Fruit fly (Drosophila melanogaster): ENCODE data around the gene Akh.
A peak's percentile ranks its signal among the peaks of the same experiment; 100 is the strongest.

Akh gene

DNA sequence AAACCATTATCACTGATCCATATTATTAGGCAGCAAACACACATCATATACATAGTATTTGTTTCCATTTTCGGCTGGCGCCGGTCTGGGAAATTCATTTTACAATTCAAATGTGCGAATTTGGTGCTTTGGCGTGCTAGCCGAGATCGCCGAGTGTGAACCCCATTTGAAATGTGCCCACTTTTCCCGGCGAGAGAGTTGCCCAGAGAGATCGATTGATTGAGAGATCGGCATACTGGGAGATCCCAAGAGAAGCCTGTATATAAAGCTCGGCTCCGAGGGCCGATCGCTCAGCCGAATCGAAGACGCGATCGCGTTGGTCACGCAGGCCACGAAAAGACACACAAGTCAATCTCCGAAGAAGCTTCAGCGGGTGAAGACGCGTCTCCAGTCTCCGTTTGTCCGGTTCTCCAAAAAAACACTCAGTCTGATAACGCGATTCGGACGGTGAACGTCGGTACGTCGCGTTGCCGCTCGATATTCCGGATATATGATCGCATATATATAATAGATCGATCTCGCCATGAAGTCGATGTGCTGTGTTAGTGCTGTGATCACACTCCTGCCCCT is 7.2 kb downstream of the Akh start, which contains the start of gene CG1299 (continued):
- TF ChIP-seq kni (GFP tag; optimal IDR thresholded peaks at IDR 0.05) (no peak), vvl (GFP tag; IDR thresholded peaks at IDR 0.05) (0 out of 2 replicates have a peak, but pooled peaks have one; percentile 21), CG9437 (GFP tag; optimal IDR thresholded peaks at IDR 0.05) (no peak), so (GFP tag; IDR thresholded peaks at IDR 0.05) (no peak), pita (GFP tag; optimal IDR thresholded peaks at IDR 0.05) (no peak), CG12769 (tag; optimal IDR thresholded peaks at IDR 0.05) (peak; percentile 67), HmgZ (tag; optimal IDR thresholded peaks at IDR 0.05) (no peak), CG1603 (tag; optimal IDR thresholded peaks at IDR 0.05) (no peak), Deaf1 (tag; optimal IDR thresholded peaks at IDR 0.05) (peak; percentile 92), stwl (tag; optimal IDR thresholded peaks at IDR 0.05) (no peak), amos (GFP tag; IDR thresholded peaks at IDR 0.05; ENCODE audit: partially characterized antibody) (peak; percentile 13; the same call in 1 of the 2 replicates), CG11456 (GFP tag; IDR thresholded peaks at IDR 0.05) (0 out of 3 replicates have a peak, but pooled peaks have one; percentile 41), CG3995 (GFP tag; optimal IDR thresholded peaks at IDR 0.05) (peak; percentile 28), CG13287 (GFP tag; IDR thresholded peaks at IDR 0.05; ENCODE audit: partially characterized antibody) (peak; percentile 12; the same call in 1 of the 2 replicates), tna (GFP tag; IDR thresholded peaks at IDR 0.05; ENCODE audit: partially characterized antibody) (no peak), CG34224 (GFP tag; IDR thresholded peaks at IDR 0.05; ENCODE audit: partially characterized antibody) (0 out of 3 replicates have a peak, but pooled peaks have one; percentile 17), ewg (GFP tag; optimal IDR thresholded peaks at IDR 0.05) (no peak), pum (GFP tag; optimal IDR thresholded peaks at IDR 0.05) (no peak), kah (GFP tag; optimal IDR thresholded peaks at IDR 0.05) (no peak), HmgD (GFP tag; optimal IDR thresholded peaks at IDR 0.05) (no peak)

DNA sequence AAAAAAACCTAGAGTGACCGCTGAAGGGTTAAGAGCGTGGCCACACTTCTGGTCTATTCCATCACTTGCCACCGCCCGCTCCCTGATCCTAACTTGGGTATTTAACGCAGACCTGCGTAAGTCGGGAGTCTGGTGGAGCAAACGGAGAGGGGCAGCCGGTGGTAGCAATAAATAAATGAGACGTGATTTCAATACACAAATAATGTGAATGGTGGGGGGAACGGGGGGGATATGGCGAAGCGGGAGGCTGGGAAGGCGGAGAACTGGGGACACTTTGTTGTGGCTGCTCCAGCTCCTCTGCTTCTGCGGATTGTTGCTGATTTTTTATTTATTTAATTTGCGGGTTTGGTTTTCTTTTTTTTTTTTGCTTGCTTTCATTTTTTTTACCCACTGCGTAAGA is 16.6 kb downstream of the Akh start:
- TF ChIP-seq Taf1 (GFP tag; IDR thresholded peaks at IDR 0.05) (no peak), H15 (GFP tag; IDR thresholded peaks at IDR 0.05) (no peak), vvl (GFP tag; IDR thresholded peaks at IDR 0.05) (peak; percentile 19; the same call in 1 of the 2 replicates), CG3407 (GFP tag; optimal IDR thresholded peaks at IDR 0.05) (no peak), CG31388 (GFP tag; optimal IDR thresholded peaks at IDR 0.05) (no peak), crol (GFP tag; IDR thresholded peaks at IDR 0.05) (peak; percentile 78), Camta (GFP tag; optimal IDR thresholded peaks at IDR 0.05) (no peak), sqz (GFP tag; optimal IDR thresholded peaks at IDR 0.05) (no peak), bab2 (GFP tag; optimal IDR thresholded peaks at IDR 0.05) (no peak), gfzf (GFP tag; optimal IDR thresholded peaks at IDR 0.05) (no peak), wor (GFP tag; IDR thresholded peaks at IDR 0.05) (no peak), oc (tag; optimal IDR thresholded peaks at IDR 0.05) (no peak), Ada2b (GFP tag; IDR thresholded peaks at IDR 0.05) (no peak)

DNA sequence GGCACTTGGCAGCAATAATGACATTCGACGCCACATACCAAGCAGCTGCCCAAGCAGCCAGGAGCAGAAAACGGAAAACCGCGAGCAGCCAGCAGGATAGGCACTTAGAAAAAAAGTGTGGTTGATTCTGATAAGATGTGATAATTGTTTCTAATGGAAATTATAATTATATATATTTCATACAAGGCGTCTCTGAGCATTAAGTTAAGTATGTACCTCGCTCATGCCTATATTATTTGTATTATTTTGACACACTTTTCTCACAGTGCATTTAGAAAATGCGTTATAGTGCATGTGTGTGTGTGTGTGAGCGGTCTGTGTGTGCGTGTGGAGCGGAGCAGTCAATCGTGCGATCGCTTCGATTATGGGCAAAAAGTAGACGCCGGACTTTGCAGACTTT is 17.1 kb downstream of the Akh start:
- peak; percentile 0 for TF ChIP-seq CG6254 (GFP tag; optimal IDR thresholded peaks at IDR 0.05)
- peak; percentile 34 for TF ChIP-seq CG12391 (tag; optimal IDR thresholded peaks at IDR 0.05)
- peak; percentile 27; the same call in 1 of the 2 replicates for TF ChIP-seq CG6689 (GFP tag; IDR thresholded peaks at IDR 0.05)
- peak; percentile 56 for TF ChIP-seq CG17829 (tag; optimal IDR thresholded peaks at IDR 0.05)
- peak; percentile 60 for TF ChIP-seq CG4424 (GFP tag; optimal IDR thresholded peaks at IDR 0.05)
- TF ChIP-seq Chrac-16 (GFP tag; optimal IDR thresholded peaks at IDR 0.05), result peak; percentile 45
- TF ChIP-seq CG6791 (GFP tag; IDR thresholded peaks at IDR 0.05; ENCODE audit: partially characterized antibody), result no peak
- TF ChIP-seq CG15479 (GFP tag; optimal IDR thresholded peaks at IDR 0.05), result peak; percentile 5
- TF ChIP-seq Abd-B (GFP tag; optimal IDR thresholded peaks at IDR 0.05), result peak; percentile 15
- peak; percentile 47; the same call in 1 of the 2 replicates for TF ChIP-seq chm (GFP tag; IDR thresholded peaks at IDR 0.05)
- peak; percentile 38 for TF ChIP-seq nmo (GFP tag; optimal IDR thresholded peaks at IDR 0.05)
- TF ChIP-seq Xrp1 (GFP tag; IDR thresholded peaks at IDR 0.05), result peak; percentile 76
- peak; percentile 15 for TF ChIP-seq Blimp-1 (GFP tag; optimal IDR thresholded peaks at IDR 0.05)
- 0 out of 2 replicates have a peak, but pooled peaks have one; percentile 30 for TF ChIP-seq dan (GFP tag; IDR thresholded peaks at IDR 0.05)
- TF ChIP-seq tin (GFP tag; optimal IDR thresholded peaks at IDR 0.05), result peak; percentile 5
- peak; percentile 31 for TF ChIP-seq cg (GFP tag; optimal IDR thresholded peaks at IDR 0.05)
- TF ChIP-seq gce (GFP tag; IDR thresholded peaks at IDR 0.05), result 0 out of 3 replicates have a peak, but pooled peaks have one; percentile 30

Measured in whole organism, embryonic.